Worm (Caenorhabditis elegans) whole organism, midembryonic: ENCODE results near the gene Y45F10B.8.

ENCODE experiments used
- cog-1 ChIP-seq: sonication (generic microtip); optimal IDR thresholded peaks from 2 replicates; lab custom pipeline; 2016; ENCODE audit warnings: missing genetic modification characterization, missing compliant biosample characterization
- ref-1 ChIP-seq: fragments of 200-800 bp; sonication (Bioruptor generic); conservative IDR thresholded peaks from 2 replicates; pipeline ENCODE4 v1.3.6; 2022; ENCODE audit warnings: missing genetic modification reagents, missing genetic modification characterization, missing compliant biosample characterization

DNA sequence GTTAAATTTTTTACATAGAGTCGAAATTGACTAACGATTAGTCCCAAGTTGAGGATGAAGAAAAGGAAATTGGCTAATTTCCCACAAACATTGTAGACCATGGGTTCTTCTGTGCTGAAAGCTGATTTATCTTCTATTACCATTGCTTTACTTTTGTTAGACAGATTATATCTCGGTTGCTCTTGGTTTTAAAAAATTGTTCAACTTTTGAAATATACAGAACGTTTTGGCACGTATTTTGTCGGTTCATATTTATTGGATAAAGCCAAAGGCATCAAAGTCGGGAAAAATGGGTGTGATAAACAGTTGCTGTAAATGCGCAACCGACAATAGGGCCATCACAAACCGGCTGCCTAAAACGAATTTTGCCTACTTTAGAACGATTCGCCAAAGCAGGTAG lies 13.6 kb upstream of the Y45F10B.8 start, which contains the start of gene tsp-5:
- no peak for TF ChIP-seq cog-1 (tag; lab: Kevin White, UChicago)
- no peak for TF ChIP-seq ref-1 (GFP tag; lab: Robert Waterston, UW)
